Fruit fly (Drosophila melanogaster): ENCODE results near the gene Lcch3.

The Lcch3 gene

dm6 chrX:15886411-15887246 is 38.3 kb upstream of the Lcch3 start (continued):
- no peak for TF ChIP-seq vri (GFP tag; optimal IDR thresholded peaks at IDR 0.05)
- no peak for TF ChIP-seq OdsH (GFP tag; optimal IDR thresholded peaks at IDR 0.05)
- TF ChIP-seq Met (GFP tag; optimal IDR thresholded peaks at IDR 0.05): no peak
- no peak for TF ChIP-seq Sox15 (GFP tag; optimal IDR thresholded peaks at IDR 0.05)
- peak; percentile 78 for TF ChIP-seq Eip75B (GFP tag; optimal IDR thresholded peaks at IDR 0.05)
- TF ChIP-seq Sox14 (GFP tag; optimal IDR thresholded peaks at IDR 0.05): no peak
- peak; percentile 97 for TF ChIP-seq CG6276 (GFP tag; optimal IDR thresholded peaks at IDR 0.05)
- peak; percentile 92 for TF ChIP-seq CG9139 (GFP tag; optimal IDR thresholded peaks at IDR 0.05)
- peak; percentile 96 for TF ChIP-seq CG16779 (tag; optimal IDR thresholded peaks at IDR 0.05)
- peak; percentile 39 for TF ChIP-seq CG6792 (GFP tag; optimal IDR thresholded peaks at IDR 0.05)
- no peak for TF ChIP-seq Hr4 (GFP tag; optimal IDR thresholded peaks at IDR 0.05)
- peak; percentile 68 for TF ChIP-seq fd59A (GFP tag; optimal IDR thresholded peaks at IDR 0.05)
- TF ChIP-seq Eip78C (GFP tag): peak; percentile 76
- TF ChIP-seq CG3032 (tag; optimal IDR thresholded peaks at IDR 0.05): peak; percentile 90
- peak; percentile 88 for TF ChIP-seq dac (GFP tag; optimal IDR thresholded peaks at IDR 0.05)
- no peak for TF ChIP-seq acj6 (GFP tag; optimal IDR thresholded peaks at IDR 0.05)

- TF ChIP-seq Sox14 (GFP tag; optimal IDR thresholded peaks at IDR 0.05) (peak; percentile 12), CG31627 (GFP tag; optimal IDR thresholded peaks at IDR 0.05) (peak; percentile 0), Hr39 (GFP tag; optimal IDR thresholded peaks at IDR 0.05) (peak; percentile 6), Eip78C (GFP tag) (peak; percentile 61), OdsH (GFP tag; optimal IDR thresholded peaks at IDR 0.05) (no peak)
Measured at dm6 chrX:15887247-15887616, 37.7 kb upstream of the Lcch3 start, which contains the start of gene tay. Gene tay, minus strand, starts transcription at chrX:15887311.

dm6 chrX:15888763-15889162 is 36.1 kb upstream of the Lcch3 start:
- TF ChIP-seq OdsH (GFP tag; optimal IDR thresholded peaks at IDR 0.05) (no peak), Ets96B (tag; optimal IDR thresholded peaks at IDR 0.05) (no peak)

dm6 chrX:15889780-15890608 is 34.9 kb upstream of the Lcch3 start, which contains the start of the genes MSBP and CG15916:
Gene MSBP, minus strand, starts transcription at chrX:15890109.
Gene CG15916, plus strand, starts transcription at chrX:15890589.
- TF ChIP-seq spab (GFP tag; optimal IDR thresholded peaks at IDR 0.05) (no peak), Sox14 (GFP tag; optimal IDR thresholded peaks at IDR 0.05) (no peak), lz (GFP tag; optimal IDR thresholded peaks at IDR 0.05) (no peak), pdm3 (GFP tag; optimal IDR thresholded peaks at IDR 0.05) (peak; percentile 49), CG6276 (GFP tag; optimal IDR thresholded peaks at IDR 0.05) (no peak), CG7368 (GFP tag; optimal IDR thresholded peaks at IDR 0.05) (no peak), fd85E (GFP tag; optimal IDR thresholded peaks at IDR 0.05) (no peak), Ets21C (GFP tag; optimal IDR thresholded peaks at IDR 0.05) (no peak), Eip93F (GFP tag; optimal IDR thresholded peaks at IDR 0.05) (no peak), Met (GFP tag; optimal IDR thresholded peaks at IDR 0.05) (peak; percentile 11), esn (GFP tag; optimal IDR thresholded peaks at IDR 0.05) (peak; percentile 28), dsx (GFP tag; optimal IDR thresholded peaks at IDR 0.05; ENCODE audit: poor library complexity, severe bottlenecking) (no peak), CG6792 (GFP tag; optimal IDR thresholded peaks at IDR 0.05) (no peak), salr (GFP tag; optimal IDR thresholded peaks at IDR 0.05) (peak in 1 of 2 experiments; percentile 24), Ets96B (tag; optimal IDR thresholded peaks at IDR 0.05) (peak; percentile 2), Sox102F (GFP tag; optimal IDR thresholded peaks at IDR 0.05) (no peak), Smox (GFP tag; optimal IDR thresholded peaks at IDR 0.05) (no peak), cyc (GFP tag; optimal IDR thresholded peaks at IDR 0.05) (peak; percentile 29), svp (GFP tag) (peak; percentile 98), Sox15 (GFP tag; optimal IDR thresholded peaks at IDR 0.05) (peak; percentile 41), CG3919 (GFP tag; optimal IDR thresholded peaks at IDR 0.05) (no peak), CG3032 (tag; optimal IDR thresholded peaks at IDR 0.05) (peak; percentile 53), CG10669 (GFP tag; optimal IDR thresholded peaks at IDR 0.05) (peak; percentile 28), fd59A (GFP tag; optimal IDR thresholded peaks at IDR 0.05) (peak; percentile 29), CG32006 (GFP tag; optimal IDR thresholded peaks at IDR 0.05) (no peak), topi (GFP tag; optimal IDR thresholded peaks at IDR 0.05) (peak; percentile 32), CG34406 (GFP tag; optimal IDR thresholded peaks at IDR 0.05) (peak; percentile 18), OdsH (GFP tag; optimal IDR thresholded peaks at IDR 0.05) (peak; percentile 54), ss (GFP tag; optimal IDR thresholded peaks at IDR 0.05) (peak in 1 of 2 experiments; percentile 45), CG15336 (GFP tag; IDR thresholded peaks at IDR 0.05) (no peak), Hr39 (GFP tag; optimal IDR thresholded peaks at IDR 0.05) (peak; percentile 15), achi (GFP tag; optimal IDR thresholded peaks at IDR 0.05) (peak; percentile 21)

Data from whole organism, prepupa.